Worm (Caenorhabditis elegans) whole organism, L4 larva: Measurements from ENCODE around the gene mlck-1.
A peak's percentile ranks its signal among the peaks of the same experiment; 100 is the strongest.

Source experiments
- F37D6.2 ChIP-seq: sonication (generic microtip); optimal IDR thresholded peaks from 2 replicates; lab custom pipeline; 2016; ENCODE audit warnings: mild to moderate bottlenecking, missing genetic modification characterization, missing compliant biosample characterization
- R02D3.7 ChIP-seq: fragments of 150-350 bp; sonication (generic microtip); optimal IDR thresholded peaks from 3 replicates; lab custom pipeline; 2014; ENCODE audit warnings: missing biosample characterization, missing genetic modification characterization
- T20F7.1 ChIP-seq: fragments of 200-800 bp; sonication (Bioruptor generic); optimal IDR thresholded peaks from 2 replicates; lab custom pipeline; 2018; ENCODE audit warnings: mild to moderate bottlenecking, missing genetic modification characterization, missing compliant biosample characterization
- T26A8.4 ChIP-seq: fragments of 200-800 bp; sonication (Bioruptor generic); IDR thresholded peaks from 2 replicates; pipeline ENCODE4 v1.3.6; 2022; ENCODE audit warnings: missing genetic modification characterization, missing compliant biosample characterization
- Y5F2A.4 ChIP-seq: fragments of 200-800 bp; sonication (Bioruptor generic); optimal IDR thresholded peaks from 2 replicates; lab custom pipeline; 2018; ENCODE audit warnings: mild to moderate bottlenecking, missing genetic modification characterization, missing compliant biosample characterization
- ZK546.5 ChIP-seq, 2 experiments: sonication (generic microtip); optimal IDR thresholded peaks; 2 replicates each; lab custom pipeline; 2017; ENCODE audit warnings: missing biosample characterization in 2 of 2, missing genetic modification characterization in 2 of 2
- aly-2 ChIP-seq: sonication (generic microtip); optimal IDR thresholded peaks from 2 replicates; lab custom pipeline; 2018; ENCODE audit warnings: missing biosample characterization, missing genetic modification characterization
- ceh-20 ChIP-seq: fragments of 200-800 bp; sonication (Bioruptor generic); IDR thresholded peaks from 2 replicates; pipeline ENCODE4 v1.3.6; 2022; ENCODE audit warnings: missing genetic modification reagents, missing genetic modification characterization, missing compliant biosample characterization
- ceh-28 ChIP-seq: fragments of 150-350 bp; optimal IDR thresholded peaks from 2 replicates; lab custom pipeline; 2014; ENCODE audit warnings: missing biosample characterization, missing genetic modification reagents, missing genetic modification characterization
- ceh-62 ChIP-seq: sonication (generic microtip); optimal IDR thresholded peaks from 2 replicates; lab custom pipeline; 2017; ENCODE audit warnings: missing biosample characterization, missing genetic modification characterization
- cey-2 ChIP-seq: sonication (generic microtip); optimal IDR thresholded peaks from 3 replicates; lab custom pipeline; 2017; ENCODE audit warnings: missing genetic modification characterization, mild to moderate bottlenecking, missing compliant biosample characterization, antibody characterized with exemption, borderline replicate concordance; ENCODE audit not compliant: insufficient read depth
- daf-16 ChIP-seq, 3 experiments: sonication (generic microtip); optimal IDR thresholded peaks; 2 replicates each; lab custom pipeline; 2016 to 2017; ENCODE audit warnings: missing genetic modification characterization in 3 of 3, missing genetic modification reagents in 3 of 3, mild to moderate bottlenecking in 2 of 3, missing compliant biosample characterization in 2 of 3, missing biosample characterization in 1 of 3, moderate library complexity in 1 of 3
- dmd-6 ChIP-seq: fragments of 200-800 bp; sonication (Bioruptor generic); IDR thresholded peaks from 2 replicates; pipeline ENCODE4 v1.3.6; 2022; ENCODE audit warnings: missing genetic modification reagents, missing genetic modification characterization, missing compliant biosample characterization
- duxl-1 ChIP-seq: sonication (generic microtip); optimal IDR thresholded peaks from 2 replicates; lab custom pipeline; 2016; ENCODE audit warnings: mild to moderate bottlenecking, missing genetic modification characterization, moderate library complexity, missing compliant biosample characterization; ENCODE audit not compliant: poor library complexity
- dve-1 ChIP-seq: sonication (generic microtip); optimal IDR thresholded peaks from 2 replicates; lab custom pipeline; 2017; ENCODE audit warnings: antibody characterized with exemption, mild to moderate bottlenecking, missing genetic modification characterization, missing compliant biosample characterization; ENCODE audit not compliant: insufficient read depth
- egl-27 ChIP-seq: sonication (generic microtip); optimal IDR thresholded peaks from 3 replicates; lab custom pipeline; 2017; ENCODE audit warnings: missing biosample characterization, missing genetic modification reagents, missing genetic modification characterization
- fkh-10 ChIP-seq: fragments of 150-350 bp; optimal IDR thresholded peaks from 2 replicates; lab custom pipeline; 2014; ENCODE audit warnings: missing biosample characterization, missing genetic modification reagents, missing genetic modification characterization
- fos-1 ChIP-seq: fragments of 150-350 bp; optimal IDR thresholded peaks from 2 replicates; lab custom pipeline; 2014; ENCODE audit warnings: missing biosample characterization, missing genetic modification characterization
- hlh-11 ChIP-seq: fragments of 200-800 bp; sonication (Bioruptor generic); optimal IDR thresholded peaks from 2 replicates; lab custom pipeline; 2018; ENCODE audit warnings: mild to moderate bottlenecking, missing genetic modification characterization, missing compliant biosample characterization
- hlh-30 ChIP-seq: sonication (generic microtip); optimal IDR thresholded peaks from 2 replicates; lab custom pipeline; 2017; ENCODE audit warnings: antibody characterized with exemption, mild to moderate bottlenecking, missing genetic modification characterization, missing compliant biosample characterization; ENCODE audit not compliant: insufficient read depth
- lim-7 ChIP-seq: fragments of 200-800 bp; sonication (Bioruptor generic); IDR thresholded peaks from 2 replicates; pipeline ENCODE4 v1.3.6; 2022; ENCODE audit warnings: missing genetic modification characterization, missing compliant biosample characterization
- lin-1 ChIP-seq: fragments of 200-800 bp; sonication (Bioruptor generic); IDR thresholded peaks from 2 replicates; pipeline ENCODE4 v1.3.6; 2022; ENCODE audit warnings: missing genetic modification reagents, missing genetic modification characterization, missing compliant biosample characterization
- lin-13 ChIP-seq: fragments of 150-350 bp; optimal IDR thresholded peaks from 2 replicates; lab custom pipeline; 2014; ENCODE audit warnings: missing biosample characterization, missing genetic modification reagents, missing genetic modification characterization
- lsy-2 ChIP-seq, 2 experiments: fragments of 150-350 bp in 1 of 2; sonication (generic microtip) in 1 of 2; optimal IDR thresholded peaks; 2 replicates each; lab custom pipeline; 2014 to 2017; ENCODE audit warnings: missing biosample characterization in 2 of 2, missing genetic modification characterization in 2 of 2
- madf-9 ChIP-seq: fragments of 200-800 bp; sonication (Bioruptor generic); conservative IDR thresholded peaks from 2 replicates; pipeline ENCODE4 v1.3.6; 2022; ENCODE audit warnings: missing genetic modification reagents, missing genetic modification characterization, missing compliant biosample characterization
- mdl-1 ChIP-seq, 2 experiments: fragments of 150-350 bp in 1 of 2; sonication (generic microtip) in 1 of 2; optimal IDR thresholded peaks; 2 replicates each; lab custom pipeline; 2014 to 2017; ENCODE audit warnings: missing biosample characterization in 2 of 2, missing genetic modification characterization in 2 of 2
- mdt-29 ChIP-seq: fragments of 200-800 bp; sonication (Bioruptor generic); IDR thresholded peaks from 2 replicates; pipeline ENCODE4 v1.3.6; 2022; ENCODE audit warnings: missing genetic modification reagents, missing genetic modification characterization, missing compliant biosample characterization
- mep-1 ChIP-seq: fragments of 150-350 bp; sonication (generic microtip); optimal IDR thresholded peaks from 3 replicates; lab custom pipeline; 2014; ENCODE audit warnings: missing biosample characterization, missing genetic modification characterization
- mxl-2 ChIP-seq: fragments of 200-800 bp; sonication (Bioruptor generic); conservative IDR thresholded peaks from 2 replicates; pipeline ENCODE4 v1.3.6; 2022; ENCODE audit warnings: missing genetic modification reagents, missing genetic modification characterization, missing compliant biosample characterization
- nhr-10 ChIP-seq: fragments of 150-350 bp; optimal IDR thresholded peaks from 2 replicates; lab custom pipeline; 2014; ENCODE audit warnings: missing biosample characterization, missing genetic modification characterization
- nhr-102 ChIP-seq: sonication (generic microtip); optimal IDR thresholded peaks from 2 replicates; lab custom pipeline; 2016; ENCODE audit warnings: mild to moderate bottlenecking, missing genetic modification characterization, moderate library complexity, missing compliant biosample characterization
- nhr-25 ChIP-seq: sonication (generic microtip); optimal IDR thresholded peaks from 2 replicates; lab custom pipeline; 2017; ENCODE audit warnings: missing genetic modification characterization, mild to moderate bottlenecking, missing compliant biosample characterization, antibody characterized with exemption, moderate library complexity, borderline replicate concordance; ENCODE audit not compliant: insufficient read depth
- nhr-28 ChIP-seq: fragments of 150-350 bp; optimal IDR thresholded peaks from 2 replicates; lab custom pipeline; 2014; ENCODE audit warnings: missing biosample characterization, missing genetic modification characterization
- nhr-48 ChIP-seq: sonication (generic microtip); optimal IDR thresholded peaks from 2 replicates; lab custom pipeline; 2016; ENCODE audit warnings: mild to moderate bottlenecking, missing genetic modification characterization, missing compliant biosample characterization
- nhr-77 ChIP-seq: fragments of 150-350 bp; optimal IDR thresholded peaks from 2 replicates; lab custom pipeline; 2014; ENCODE audit warnings: missing biosample characterization, missing genetic modification characterization
- php-3 ChIP-seq: fragments of 200-800 bp; sonication (Bioruptor generic); IDR thresholded peaks from 2 replicates; pipeline ENCODE4 v1.3.6; 2022; ENCODE audit warnings: missing genetic modification reagents, missing genetic modification characterization, missing compliant biosample characterization
- pqm-1 ChIP-seq: sonication (generic microtip); optimal IDR thresholded peaks from 2 replicates; lab custom pipeline; 2017; ENCODE audit warnings: missing biosample characterization, missing genetic modification characterization
- sdz-12 ChIP-seq: fragments of 200-800 bp; sonication (Bioruptor generic); optimal IDR thresholded peaks from 2 replicates; lab custom pipeline; 2018; ENCODE audit warnings: mild to moderate bottlenecking, missing genetic modification characterization, missing compliant biosample characterization
- spr-1 ChIP-seq: sonication (generic microtip); optimal IDR thresholded peaks from 2 replicates; lab custom pipeline; 2016; ENCODE audit warnings: mild to moderate bottlenecking, missing genetic modification characterization, missing compliant biosample characterization
- tra-1 ChIP-seq: fragments of 200-800 bp; sonication (Bioruptor generic); IDR thresholded peaks from 2 replicates; pipeline ENCODE4 v1.3.6; 2022; ENCODE audit warnings: missing genetic modification reagents, missing genetic modification characterization, missing compliant biosample characterization
- unc-130 ChIP-seq: sonication (generic microtip); optimal IDR thresholded peaks from 2 replicates; lab custom pipeline; 2016; ENCODE audit warnings: missing genetic modification reagents, missing genetic modification characterization, missing compliant biosample characterization
- unc-62 ChIP-seq, 3 experiments: fragments of 150-350 bp in 1 of 3; sonication (generic microtip); optimal IDR thresholded peaks in 2 of 3; peaks in 1 of 3; 1 replicate in 1 of 3; 2 replicates in 2 of 3; lab custom pipeline; 2014 to 2017; ENCODE audit warnings: missing biosample characterization in 3 of 3, missing genetic modification characterization in 3 of 3, missing genetic modification reagents in 3 of 3, missing genotype in 1 of 3
- ztf-7 ChIP-seq: fragments of 150-350 bp; optimal IDR thresholded peaks from 2 replicates; lab custom pipeline; 2014; ENCODE audit warnings: missing biosample characterization, missing genetic modification characterization

mlck-1 gene

ce11 chrX:10053742-10054409 lies 15.7 kb downstream of the mlck-1 start, which contains the start of gene cbs-1:
Gene cbs-1, plus strand, starts transcription at chrX:10054275.
- no peak for TF ChIP-seq ZK546.5 (tag; optimal IDR thresholded peaks at IDR 0.05; lab: Kevin White, UChicago)
- TF ChIP-seq unc-130: no peak
- TF ChIP-seq hlh-30 (tag; lab: Kevin White, UChicago): peak; percentile 0
- TF ChIP-seq hlh-11 (tag; lab: Kevin White, UChicago): peak; percentile 29
- peak; percentile 15; the same call in 1 of the 2 replicates for TF ChIP-seq dmd-6 (GFP tag; lab: Robert Waterston, UW)
- TF ChIP-seq cey-2 (tag; lab: Kevin White, UChicago): no peak
- TF ChIP-seq daf-16 (GFP tag; optimal IDR thresholded peaks at IDR 0.05; lab: Kevin White, UChicago): no peak
- peak; percentile 82 for TF ChIP-seq daf-16 (tag; optimal IDR thresholded peaks at IDR 0.05; lab: Kevin White, UChicago)
- TF ChIP-seq nhr-48: peak; percentile 12
- TF ChIP-seq ztf-7: no peak
- peak; percentile 89 for TF ChIP-seq php-3 (GFP tag; lab: Robert Waterston, UW)
- peak; percentile 76 for TF ChIP-seq dve-1 (tag; lab: Kevin White, UChicago)
- TF ChIP-seq Y5F2A.4 (GFP tag; lab: Kevin White, UChicago): no peak
- peak in 1 of 2 experiments; percentile 86 for TF ChIP-seq unc-62 (GFP tag; optimal IDR thresholded peaks at IDR 0.05 in 1 of 2; lab: Kevin White, UChicago)
- TF ChIP-seq unc-62 (tag; optimal IDR thresholded peaks at IDR 0.05; lab: Kevin White, UChicago): no peak
- peak; percentile 5 for TF ChIP-seq nhr-28
- TF ChIP-seq, all 104 proteins: peak for 9

ce11 chrX:10051625-10052024 lies 18.0 kb downstream of the mlck-1 start:
- TF ChIP-seq unc-62 (GFP tag; optimal IDR thresholded peaks at IDR 0.05 in 1 of 2; lab: Kevin White, UChicago) (peak in 1 of 2 experiments; percentile 88), unc-62 (tag; optimal IDR thresholded peaks at IDR 0.05; lab: Kevin White, UChicago) (no peak), duxl-1 (tag; lab: Kevin White, UChicago) (no peak), pqm-1 (tag; lab: Kevin White, UChicago) (peak; percentile 28), spr-1 (tag; lab: Kevin White, UChicago) (peak; percentile 33), sdz-12 (GFP tag; lab: Kevin White, UChicago) (no peak), nhr-25 (peak; percentile 19), madf-9 (GFP tag; lab: Robert Waterston, UW) (no peak), aly-2 (no peak), php-3 (GFP tag; lab: Robert Waterston, UW) (peak; percentile 63), lin-1 (GFP tag; lab: Robert Waterston, UW) (peak; percentile 69; the same call in 1 of the 2 replicates), mep-1 (tag; lab: Kevin White, UChicago) (peak; percentile 62), nhr-10 (tag; lab: Kevin White, UChicago) (peak; percentile 47), fkh-10 (GFP tag; lab: Kevin White, UChicago) (no peak), T20F7.1 (GFP tag; lab: Kevin White, UChicago) (peak; percentile 50), dve-1 (tag; lab: Kevin White, UChicago) (peak; percentile 91), dmd-6 (GFP tag; lab: Robert Waterston, UW) (peak; percentile 90), T26A8.4 (GFP tag; lab: Robert Waterston, UW) (peak; percentile 71), nhr-77 (tag; lab: Kevin White, UChicago) (peak; percentile 57), hlh-30 (tag; lab: Kevin White, UChicago) (peak; percentile 86), mxl-2 (GFP tag; lab: Robert Waterston, UW) (0 out of 2 replicates have a peak, but pooled peaks have one; percentile 51), nhr-102 (tag; lab: Kevin White, UChicago) (peak; percentile 73), lim-7 (GFP tag; lab: Robert Waterston, UW) (no peak), ceh-28 (no peak), nhr-28 (peak; percentile 82), cey-2 (tag; lab: Kevin White, UChicago) (no peak), R02D3.7 (no peak), fos-1 (tag; lab: Kevin White, UChicago) (no peak), lsy-2 (tag; optimal IDR thresholded peaks at IDR 0.05; lab: Kevin White, UChicago) (no peak), tra-1 (GFP tag; lab: Robert Waterston, UW) (peak; percentile 52; the same call in 1 of the 2 replicates), lin-13 (GFP tag; lab: Kevin White, UChicago) (peak; percentile 33), nhr-48 (peak; percentile 87), egl-27 (tag; lab: Kevin White, UChicago) (no peak), ztf-7 (no peak), ceh-20 (GFP tag; lab: Robert Waterston, UW) (peak; percentile 64), mdl-1 (tag; optimal IDR thresholded peaks at IDR 0.05; lab: Kevin White, UChicago) (peak in 1 of 2 experiments; percentile 82), daf-16 (GFP tag; optimal IDR thresholded peaks at IDR 0.05; lab: Kevin White, UChicago) (peak in 1 of 2 experiments; percentile 45), daf-16 (tag; optimal IDR thresholded peaks at IDR 0.05; lab: Kevin White, UChicago) (peak; percentile 95), F37D6.2 (no peak), mdt-29 (GFP tag; lab: Robert Waterston, UW) (0 out of 2 replicates have a peak, but pooled peaks have one; percentile 53), ceh-62 (tag; lab: Kevin White, UChicago) (no peak)
